Worm (Caenorhabditis elegans): ENCODE data around the gene F23H12.5.
A peak's percentile ranks its signal among the peaks of the same experiment; 100 is the strongest.

Gene F23H12.5

DNA sequence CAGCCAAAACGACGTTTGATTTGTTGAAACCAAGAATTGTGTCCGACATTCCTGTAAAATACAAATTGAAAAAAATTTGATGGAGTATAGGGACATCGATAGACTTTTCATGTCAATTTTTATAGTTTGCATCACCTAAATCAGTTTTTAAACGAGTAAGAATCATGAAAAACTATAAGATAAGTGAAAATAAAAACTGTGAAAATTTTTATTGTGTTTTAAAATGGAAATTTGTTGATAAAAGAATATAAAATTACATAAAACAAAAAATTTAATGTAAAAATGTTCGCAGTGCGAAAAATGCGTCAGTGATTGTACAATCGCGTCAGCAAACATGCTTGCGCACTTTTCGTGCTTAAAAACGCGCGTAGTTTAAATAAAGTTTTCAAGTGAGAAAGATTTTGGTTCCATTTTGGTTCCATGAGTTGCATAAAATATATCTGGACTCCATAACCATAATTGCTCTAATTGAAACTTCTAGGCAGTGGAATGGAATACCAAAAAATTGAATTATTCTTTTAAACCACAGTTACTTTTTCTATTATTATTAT, 15.0 kb upstream of the F23H12.5 start, which contains the start of gene tomm-20 (continued):
- TF ChIP-seq nhr-11 (tag; optimal IDR thresholded peaks at IDR 0.05) (no peak), ceh-22 (tag; optimal IDR thresholded peaks at IDR 0.05) (no peak), dve-1 (tag; optimal IDR thresholded peaks at IDR 0.05) (peak; percentile 69), ref-2 (tag; optimal IDR thresholded peaks at IDR 0.05) (no peak), dmd-4 (tag; optimal IDR thresholded peaks at IDR 0.05; ENCODE audit: borderline replicate concordance) (no peak), syd-9 (tag; optimal IDR thresholded peaks at IDR 0.05) (no peak), fkh-10 (GFP tag; optimal IDR thresholded peaks at IDR 0.05) (no peak), odd-2 (tag; optimal IDR thresholded peaks at IDR 0.05) (no peak), hlh-6 (tag; optimal IDR thresholded peaks at IDR 0.05) (no peak), ceh-6 (GFP tag; optimal IDR thresholded peaks at IDR 0.05) (peak; percentile 28), tbx-7 (tag; optimal IDR thresholded peaks at IDR 0.05) (no peak), ceh-14 (tag; optimal IDR thresholded peaks at IDR 0.05) (peak; percentile 83), pag-3 (tag; optimal IDR thresholded peaks at IDR 0.05; ENCODE audit: borderline replicate concordance) (no peak), rnt-1 (tag; optimal IDR thresholded peaks at IDR 0.05) (peak; percentile 48), C38D4.7 (GFP tag; optimal IDR thresholded peaks at IDR 0.05) (peak; percentile 43), zip-5 (tag; optimal IDR thresholded peaks at IDR 0.05) (peak; percentile 16), ceh-45 (GFP tag; IDR thresholded peaks at IDR 0.05) (no peak), sox-4 (tag; optimal IDR thresholded peaks at IDR 0.05) (peak; percentile 18), nhr-232 (tag; optimal IDR thresholded peaks at IDR 0.05) (peak; percentile 11), elt-2 (tag; optimal IDR thresholded peaks at IDR 0.05) (peak; percentile 84), ahr-1 (tag; optimal IDR thresholded peaks at IDR 0.05) (peak; percentile 33), ceh-31 (tag; optimal IDR thresholded peaks at IDR 0.05) (peak; percentile 59), npax-4 (tag; optimal IDR thresholded peaks at IDR 0.05) (no peak), ceh-30 (tag; optimal IDR thresholded peaks at IDR 0.05) (no peak), lim-6 (tag; optimal IDR thresholded peaks at IDR 0.05) (no peak), unc-55 (GFP tag; optimal IDR thresholded peaks at IDR 0.05) (peak; percentile 3), hlh-8 (tag; optimal IDR thresholded peaks at IDR 0.05) (peak; percentile 40), eyg-1 (tag; optimal IDR thresholded peaks at IDR 0.05) (no peak), pqm-1 (tag; optimal IDR thresholded peaks at IDR 0.05) (no peak), ceh-48 (tag; optimal IDR thresholded peaks at IDR 0.05) (peak; percentile 42), pha-2 (tag; optimal IDR thresholded peaks at IDR 0.05) (peak; percentile 33), fkh-6 (tag; optimal IDR thresholded peaks at IDR 0.05) (peak; percentile 32), unc-86 (tag; optimal IDR thresholded peaks at IDR 0.05) (peak; percentile 71), elt-4 (tag; optimal IDR thresholded peaks at IDR 0.05) (no peak)

DNA sequence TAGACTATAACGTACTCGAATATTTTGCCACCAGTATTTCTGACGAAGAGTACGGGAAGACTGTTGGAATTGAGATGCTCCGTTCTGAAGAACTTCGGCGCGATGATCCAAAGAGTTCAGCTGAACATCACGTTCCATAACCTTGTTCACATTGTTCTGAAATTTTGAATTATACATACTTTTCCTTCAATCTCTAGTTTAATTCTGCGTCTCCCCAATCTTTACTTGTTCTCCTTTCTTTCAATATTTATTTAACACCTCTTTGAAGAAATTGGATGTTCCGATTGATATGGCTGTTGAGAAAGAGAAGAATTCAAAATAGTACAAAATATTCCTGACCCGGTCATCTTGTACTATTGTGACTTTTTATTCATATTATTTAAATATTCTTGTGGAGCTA, 13.6 kb upstream of the F23H12.5 start, which contains the start of gene F23H12.3:
Gene F23H12.3 (plus strand): TSS at position 301 of the 400 bp plus-strand sequence.
- TF ChIP-seq eyg-1 (tag; optimal IDR thresholded peaks at IDR 0.05) (no peak), lin-11 (tag; optimal IDR thresholded peaks at IDR 0.05) (no peak), elt-2 (tag; optimal IDR thresholded peaks at IDR 0.05) (no peak), ceh-18 (tag; optimal IDR thresholded peaks at IDR 0.05) (no peak), fkh-10 (GFP tag; optimal IDR thresholded peaks at IDR 0.05) (no peak), C38D4.7 (GFP tag; optimal IDR thresholded peaks at IDR 0.05) (no peak)

DNA sequence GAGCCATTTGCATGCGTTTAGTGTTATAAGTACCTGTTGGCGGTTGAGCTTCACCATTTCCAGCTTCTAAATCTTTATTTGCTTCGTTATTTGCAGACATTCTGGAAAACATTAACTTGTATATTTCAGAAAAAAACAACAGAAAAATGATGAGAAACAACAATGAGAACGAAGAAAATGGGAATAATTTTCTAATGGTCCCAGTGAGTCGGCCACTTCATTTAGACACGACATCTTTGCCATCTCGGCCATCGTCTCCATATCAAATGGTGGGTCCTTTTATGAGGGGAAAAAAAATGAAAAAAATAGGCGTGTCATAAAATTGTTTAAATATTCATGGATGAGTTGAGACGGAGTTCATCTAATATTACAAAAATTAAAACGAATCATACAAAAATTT, 12.6 kb upstream of the F23H12.5 start, which contains the start of gene snb-2:
Gene snb-2 (minus strand): TSS at position 101 of the 400 bp plus-strand sequence.
- TF ChIP-seq ama-1 (optimal IDR thresholded peaks at IDR 0.05) = no peak
- no peak for TF ChIP-seq ceh-19 (GFP tag; optimal IDR thresholded peaks at IDR 0.05)
- TF ChIP-seq hlh-15 (tag; optimal IDR thresholded peaks at IDR 0.05) = no peak
- TF ChIP-seq ceh-9 (tag; optimal IDR thresholded peaks at IDR 0.05) = no peak
- TF ChIP-seq syd-9 (tag; optimal IDR thresholded peaks at IDR 0.05) = no peak
- no peak for TF ChIP-seq F13H6.1 (tag; optimal IDR thresholded peaks at IDR 0.05)
- TF ChIP-seq rnt-1 (tag; optimal IDR thresholded peaks at IDR 0.05) = no peak
- TF ChIP-seq nfya-1 (tag; optimal IDR thresholded peaks at IDR 0.05) = no peak
- TF ChIP-seq ets-4 (tag; optimal IDR thresholded peaks at IDR 0.05) = no peak
- no peak for TF ChIP-seq pat-9 (tag; optimal IDR thresholded peaks at IDR 0.05)
- no peak for TF ChIP-seq sdc-2 (tag; optimal IDR thresholded peaks at IDR 0.05)
